Worm (Caenorhabditis elegans) whole organism, early embryonic: ENCODE results near the gene R05G9.1.

Experiments used
- aly-1 ChIP-seq: sonication (generic microtip); optimal IDR thresholded peaks from 2 replicates; lab custom pipeline; 2016; ENCODE audit warnings: missing genetic modification characterization, missing compliant biosample characterization
- ama-1 ChIP-seq: fragments of 150-350 bp; optimal IDR thresholded peaks from 2 replicates; lab custom pipeline; 2014
- ceh-13 ChIP-seq: fragments of 200-800 bp; sonication (Bioruptor generic); optimal IDR thresholded peaks from 2 replicates; lab custom pipeline; 2018; ENCODE audit warnings: mild to moderate bottlenecking, missing genetic modification characterization, missing compliant biosample characterization
- ceh-36 ChIP-seq: sonication (generic microtip); optimal IDR thresholded peaks from 2 replicates; lab custom pipeline; 2016; ENCODE audit warnings: missing genetic modification characterization, inconsistent platforms, missing compliant biosample characterization
- flt-1 ChIP-seq: fragments of 200-800 bp; sonication (Bioruptor generic); IDR thresholded peaks from 2 replicates; pipeline ENCODE4 v1.3.6; 2022; ENCODE audit warnings: missing genetic modification characterization, missing compliant biosample characterization
- hmbx-1 ChIP-seq: sonication (generic microtip); optimal IDR thresholded peaks from 2 replicates; lab custom pipeline; 2016; ENCODE audit warnings: mild to moderate bottlenecking, missing genetic modification characterization, missing compliant biosample characterization
- hmg-4 ChIP-seq: fragments of 200-800 bp; sonication (Bioruptor generic); optimal IDR thresholded peaks from 2 replicates; lab custom pipeline; 2018; ENCODE audit warnings: mild to moderate bottlenecking, missing genetic modification characterization, missing compliant biosample characterization
- hnd-1 ChIP-seq: sonication (generic microtip); optimal IDR thresholded peaks from 2 replicates; lab custom pipeline; 2016; ENCODE audit warnings: missing genetic modification characterization, missing compliant biosample characterization
- pes-1 ChIP-seq: fragments of 200-800 bp; sonication (Bioruptor generic); IDR thresholded peaks from 2 replicates; pipeline ENCODE4 v1.3.6; 2022; ENCODE audit warnings: missing genetic modification reagents, missing genetic modification characterization, missing compliant biosample characterization
- scrt-1 ChIP-seq: fragments of 200-800 bp; sonication (Bioruptor generic); IDR thresholded peaks from 2 replicates; pipeline ENCODE4 v1.3.6; 2022; ENCODE audit warnings: missing genetic modification characterization, missing compliant biosample characterization
- tbx-37 ChIP-seq: fragments of 200-800 bp; sonication (Bioruptor generic); conservative IDR thresholded peaks from 2 replicates; pipeline ENCODE4 v1.3.6; 2022; ENCODE audit warnings: missing genetic modification reagents, missing genetic modification characterization, missing compliant biosample characterization

DNA sequence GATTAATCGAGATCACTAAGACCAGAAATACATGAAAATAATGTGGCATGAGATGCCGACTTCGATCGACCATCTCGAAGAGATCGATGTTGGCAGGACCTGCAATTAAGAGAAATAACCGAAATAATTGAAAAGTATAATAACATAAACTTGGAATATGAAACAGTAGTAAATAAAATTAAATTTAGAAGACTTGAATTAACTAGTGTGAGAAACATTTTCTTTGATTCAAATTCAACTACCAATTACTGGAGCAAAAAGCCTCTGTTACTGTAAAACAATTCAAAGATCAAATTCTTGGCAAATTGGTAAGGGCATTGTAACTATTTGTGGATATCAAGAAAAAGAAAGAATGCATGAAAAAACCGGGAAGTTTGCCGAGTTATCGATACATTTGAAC, 10.9 kb downstream of the R05G9.1 start, which contains the start of gene R05G9R.1:
- TF ChIP-seq ceh-36 (tag; lab: Kevin White, UChicago) (no peak), ama-1 (lab: Kevin White, UChicago) (no peak), hmbx-1 (tag; lab: Kevin White, UChicago) (no peak), flt-1 (GFP tag; lab: Robert Waterston, UW) (no peak), hnd-1 (tag; lab: Kevin White, UChicago) (no peak), tbx-37 (GFP tag; lab: Robert Waterston, UW) (no peak), hmg-4 (no peak), pes-1 (no peak), aly-1 (no peak), scrt-1 (GFP tag; lab: Robert Waterston, UW) (no peak), ceh-13 (GFP tag; lab: Kevin White, UChicago) (no peak)
